Fruit fly (Drosophila melanogaster): ENCODE results near the gene RpL10Ab.

dm6 chr3L:11814655-11815054 is 8.0 kb upstream of the RpL10Ab start, which contains the start of gene Cubn2:
- TF ChIP-seq h (optimal IDR thresholded peaks at IDR 0.05): no peak
- TF ChIP-seq Myc (optimal IDR thresholded peaks at IDR 0.05): no peak
- TF ChIP-seq insv (optimal IDR thresholded peaks at IDR 0.05): no peak

Measured in Kc167 (cell line).